Worm (Caenorhabditis elegans) whole organism, late embryonic: Measurements from ENCODE around the gene T02E9.6.

ENCODE experiments used
- F13H6.1 ChIP-seq: sonication (generic microtip); optimal IDR thresholded peaks from 2 replicates; lab custom pipeline; 2016; ENCODE audit warnings: missing genetic modification characterization, missing compliant biosample characterization
- ama-1 ChIP-seq: fragments of 150-350 bp; optimal IDR thresholded peaks from 2 replicates; lab custom pipeline; 2014
- ceh-22 ChIP-seq: sonication (generic microtip); optimal IDR thresholded peaks from 2 replicates; lab custom pipeline; 2017; ENCODE audit warnings: missing biosample characterization, missing genetic modification characterization
- ceh-31 ChIP-seq: sonication (generic microtip); optimal IDR thresholded peaks from 2 replicates; lab custom pipeline; 2016; ENCODE audit warnings: missing genetic modification characterization, missing compliant biosample characterization
- ceh-6 ChIP-seq: fragments of 200-800 bp; sonication (Bioruptor generic); optimal IDR thresholded peaks from 2 replicates; lab custom pipeline; 2018; ENCODE audit warnings: mild to moderate bottlenecking, missing genetic modification characterization, missing compliant biosample characterization
- lim-6 ChIP-seq: sonication (generic microtip); optimal IDR thresholded peaks from 2 replicates; lab custom pipeline; 2016; ENCODE audit warnings: missing genetic modification characterization, missing compliant biosample characterization
- nhr-11 ChIP-seq: fragments of 150-350 bp; optimal IDR thresholded peaks from 2 replicates; lab custom pipeline; 2014; ENCODE audit warnings: missing biosample characterization, missing genetic modification characterization
- sdc-2 ChIP-seq: sonication (generic microtip); optimal IDR thresholded peaks from 2 replicates; lab custom pipeline; 2016; ENCODE audit warnings: missing genotype, missing genetic modification characterization, missing compliant biosample characterization

ce11 chrV:11298632-11299031, 35.5 kb downstream of the T02E9.6 start, which contains the start of gene T03F7.5:
- TF ChIP-seq lim-6 (tag; lab: Kevin White, UChicago) (no peak), nhr-11 (tag; lab: Kevin White, UChicago) (no peak), ceh-6 (GFP tag; lab: Kevin White, UChicago) (no peak), F13H6.1 (tag; lab: Kevin White, UChicago) (no peak), ceh-22 (tag; lab: Kevin White, UChicago) (no peak), ama-1 (lab: Kevin White, UChicago) (no peak), sdc-2 (tag; lab: Kevin White, UChicago) (no peak), ceh-31 (tag; lab: Kevin White, UChicago) (no peak)
